Fruit fly (Drosophila melanogaster): ENCODE results near the gene yem.

The yem gene

DNA sequence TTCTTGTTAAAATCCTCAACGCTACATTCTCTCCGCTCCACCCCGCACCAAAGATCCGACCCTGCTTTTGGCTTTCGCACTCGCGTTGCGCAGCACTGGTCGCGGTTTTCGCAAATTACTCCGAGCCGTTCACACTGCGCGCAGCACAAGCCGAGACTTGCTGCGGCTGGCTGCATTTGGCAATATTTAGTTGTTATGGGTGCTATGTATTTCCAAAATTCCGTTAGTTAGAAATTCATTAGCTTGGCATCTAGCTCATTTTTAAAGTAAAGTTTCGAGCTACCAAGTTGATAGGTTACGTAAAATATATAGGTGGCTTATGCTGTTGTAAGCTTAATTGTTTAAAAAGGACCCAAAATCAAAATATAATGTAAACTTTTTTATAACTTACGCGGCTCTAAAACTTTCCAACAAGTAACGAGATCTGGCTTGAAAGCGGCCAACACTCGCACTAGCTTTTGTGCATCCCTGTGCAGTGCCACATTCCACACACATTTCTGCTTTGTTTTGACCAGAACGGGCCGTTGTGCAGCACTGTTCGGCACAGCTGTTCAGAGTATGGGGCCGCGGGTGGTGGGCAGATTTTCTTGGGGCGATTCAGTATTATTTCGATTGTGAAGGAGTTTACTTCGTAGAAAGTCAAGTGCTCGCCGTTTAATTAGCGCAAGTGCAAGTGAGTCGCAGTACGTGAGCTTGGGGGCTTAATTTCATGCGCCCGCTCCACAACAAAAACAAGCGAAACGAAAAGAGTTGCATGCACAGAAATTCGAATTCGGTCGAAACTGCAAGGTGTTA is at the start of gene yem, which contains the start of gene Ctl2 (continued):
- TF ChIP-seq bsh (GFP tag; optimal IDR thresholded peaks at IDR 0.05) = peak in 1 of 2 experiments; percentile 35
- TF ChIP-seq Sin3A (optimal IDR thresholded peaks at IDR 0.05) = peak; percentile 97
- TF ChIP-seq sens-2 (GFP tag; IDR thresholded peaks at IDR 0.05) = peak; percentile 61; the same call in 1 of the 2 replicates
- TF ChIP-seq Doc2 (GFP tag; IDR thresholded peaks at IDR 0.05) = 0 out of 2 replicates have a peak, but pooled peaks have one; percentile 29
- no peak for TF ChIP-seq cad (GFP tag; optimal IDR thresholded peaks at IDR 0.05)
- peak; percentile 4 for TF ChIP-seq CG7745 (tag; optimal IDR thresholded peaks at IDR 0.05)
- peak; percentile 76 for TF ChIP-seq Hmr (GFP tag; optimal IDR thresholded peaks at IDR 0.05)
- TF ChIP-seq CG12104 (GFP tag; optimal IDR thresholded peaks at IDR 0.05) = peak; percentile 52
- peak; percentile 43 for TF ChIP-seq CG12219 (GFP tag; optimal IDR thresholded peaks at IDR 0.05)
- peak; percentile 67 for TF ChIP-seq da (GFP tag; optimal IDR thresholded peaks at IDR 0.05)
- TF ChIP-seq pum (GFP tag; optimal IDR thresholded peaks at IDR 0.05) = peak; percentile 83
- peak; percentile 24 for TF ChIP-seq Tbp (GFP tag; optimal IDR thresholded peaks at IDR 0.05)
- peak; percentile 77 for TF ChIP-seq az2 (GFP tag; optimal IDR thresholded peaks at IDR 0.05)
- peak; percentile 37 for TF ChIP-seq CG1529 (GFP tag; optimal IDR thresholded peaks at IDR 0.05)
- TF ChIP-seq kni (GFP tag; optimal IDR thresholded peaks at IDR 0.05) = peak; percentile 11
- TF ChIP-seq Ada2b (GFP tag; IDR thresholded peaks at IDR 0.05) = no peak; the same call in 1 of the 2 replicates
- TF ChIP-seq CG2889 (GFP tag; IDR thresholded peaks at IDR 0.05) = no peak; the same call in 2 of the 3 replicates
- no peak for TF ChIP-seq CG7271 (tag; optimal IDR thresholded peaks at IDR 0.05)
- peak; percentile 45 for TF ChIP-seq CG10654 (GFP tag; optimal IDR thresholded peaks at IDR 0.05)
- peak; percentile 19 for TF ChIP-seq CG11723 (GFP tag; optimal IDR thresholded peaks at IDR 0.05)
- peak; percentile 46 for TF ChIP-seq Usf (GFP tag; optimal IDR thresholded peaks at IDR 0.05)
- no peak for TF ChIP-seq cg (GFP tag; optimal IDR thresholded peaks at IDR 0.05)
- peak; percentile 91 for TF ChIP-seq CG2116 (GFP tag; optimal IDR thresholded peaks at IDR 0.05)
- peak; percentile 85 for TF ChIP-seq slbo (GFP tag; IDR thresholded peaks at IDR 0.05)
- peak; percentile 76 for TF ChIP-seq bcd (GFP tag; optimal IDR thresholded peaks at IDR 0.05)
- no peak for TF ChIP-seq fd64A (GFP tag; optimal IDR thresholded peaks at IDR 0.05)
- TF ChIP-seq row (GFP tag; IDR thresholded peaks at IDR 0.05) = peak; percentile 88
- TF ChIP-seq bigmax (GFP tag; optimal IDR thresholded peaks at IDR 0.05) = no peak
- peak; percentile 48 for TF ChIP-seq trem (tag; optimal IDR thresholded peaks at IDR 0.05)
- no peak for TF ChIP-seq Xrp1 (GFP tag; IDR thresholded peaks at IDR 0.05)
- TF ChIP-seq btn (GFP tag; optimal IDR thresholded peaks at IDR 0.05) = peak; percentile 50
- peak; percentile 18; the same call in 1 of the 2 replicates for TF ChIP-seq CG6689 (GFP tag; IDR thresholded peaks at IDR 0.05)
- TF ChIP-seq CG4424 (GFP tag; optimal IDR thresholded peaks at IDR 0.05) = peak; percentile 77
- TF ChIP-seq seq (GFP tag; IDR thresholded peaks at IDR 0.05) = no peak
- TF ChIP-seq Med (GFP tag) = peak; percentile 93
- TF ChIP-seq Pdp1 (GFP tag; optimal IDR thresholded peaks at IDR 0.05) = peak; percentile 84 to 88
- peak; percentile 68 for TF ChIP-seq CG3847 (GFP tag; IDR thresholded peaks at IDR 0.05)
- peak; percentile 93 for TF ChIP-seq Sry-β (GFP tag; optimal IDR thresholded peaks at IDR 0.05)
- peak; percentile 81 for TF ChIP-seq Ets97D (GFP tag; optimal IDR thresholded peaks at IDR 0.05)
- no peak for TF ChIP-seq CG8478 (optimal IDR thresholded peaks at IDR 0.05)
- peak; percentile 72 for TF ChIP-seq ems (GFP tag; optimal IDR thresholded peaks at IDR 0.05)
- TF ChIP-seq Trl (optimal IDR thresholded peaks at IDR 0.05) = no peak
- TF ChIP-seq Trl (GFP tag; optimal IDR thresholded peaks at IDR 0.05) = peak; percentile 83
- TF ChIP-seq Hr78 (GFP tag; optimal IDR thresholded peaks at IDR 0.05) = no peak
- peak; percentile 72 for TF ChIP-seq grau (tag; optimal IDR thresholded peaks at IDR 0.05)
- TF ChIP-seq CrebB (tag; optimal IDR thresholded peaks at IDR 0.05) = no peak
- TF ChIP-seq CG15011 (GFP tag; optimal IDR thresholded peaks at IDR 0.05) = peak; percentile 54
- TF ChIP-seq CG1024 (GFP tag; IDR thresholded peaks at IDR 0.05) = peak; percentile 25; the same call in 1 of the 2 replicates
- TF ChIP-seq HLH4C (GFP tag; IDR thresholded peaks at IDR 0.05; ENCODE audit: partially characterized antibody) = no peak
- TF ChIP-seq CG5245 (GFP tag; optimal IDR thresholded peaks at IDR 0.05) = peak; percentile 60

All from whole organism, embryonic.